Fruit fly (Drosophila melanogaster) whole organism, embryonic: ENCODE results near the gene MtnE.

Experiments
- Abd-B ChIP-seq: fragments of 200-800 bp; sonication (Bioruptor generic); optimal IDR thresholded peaks from 2 replicates; lab custom pipeline; 2018; ENCODE audit warnings: missing biosample characterization, mild to moderate bottlenecking, missing genetic modification characterization, moderate library complexity
- Asciz ChIP-seq: fragments of 200-800 bp; sonication (Bioruptor generic); optimal IDR thresholded peaks from 2 replicates; lab custom pipeline; 2017; ENCODE audit warnings: missing biosample characterization, mild to moderate bottlenecking, missing genetic modification characterization, missing genetic modification reagents
- Bdp1 ChIP-seq: fragments of 200-800 bp; sonication (Bioruptor generic); optimal IDR thresholded peaks from 3 replicates; lab custom pipeline; 2016; ENCODE audit warnings: missing biosample characterization, missing genetic modification characterization
- Blimp-1 ChIP-seq: fragments of 200-800 bp; sonication (Bioruptor generic); optimal IDR thresholded peaks from 3 replicates; lab custom pipeline; 2018; ENCODE audit warnings: missing biosample characterization, missing genetic modification characterization, mild to moderate bottlenecking, moderate library complexity, missing genetic modification reagents
- CG10321 ChIP-seq: fragments of 200-800 bp; sonication (Bioruptor generic); IDR thresholded peaks from 2 replicates; pipeline ENCODE4 v1.3.6; 2022; ENCODE audit warnings: missing biosample characterization, missing genetic modification characterization
- CG10366 ChIP-seq: fragments of 200-800 bp; sonication (Bioruptor generic); IDR thresholded peaks from 2 replicates; pipeline ENCODE4 v1.3.6; 2022; ENCODE audit warnings: missing biosample characterization, missing genetic modification characterization
- CG10431 ChIP-seq: fragments of 200-800 bp; sonication (Bioruptor generic); optimal IDR thresholded peaks from 3 replicates; lab custom pipeline; 2018; ENCODE audit warnings: missing biosample characterization, mild to moderate bottlenecking, missing genetic modification characterization
- CG14667 ChIP-seq: fragments of 200-800 bp; sonication (Bioruptor generic); IDR thresholded peaks from 2 replicates; pipeline ENCODE4 v1.3.6; 2022; ENCODE audit warnings: missing biosample characterization, missing genetic modification characterization
- CG14860 ChIP-seq: fragments of 200-800 bp; sonication (Bioruptor generic); IDR thresholded peaks from 3 replicates; pipeline ENCODE4 v1.3.6; 2022; ENCODE audit warnings: missing biosample characterization, missing genetic modification characterization; ENCODE audit not compliant: partially characterized antibody
- CG2129 ChIP-seq: fragments of 200-800 bp; sonication (Bioruptor generic); IDR thresholded peaks from 2 replicates; pipeline ENCODE4 v1.3.6; 2022; ENCODE audit warnings: missing biosample characterization, missing genetic modification characterization; ENCODE audit not compliant: partially characterized antibody
- CG30020 ChIP-seq: fragments of 200-800 bp; optimal IDR thresholded peaks from 2 replicates; lab custom pipeline; 2019; ENCODE audit warnings: missing biosample characterization, mild to moderate bottlenecking, missing genetic modification characterization, moderate library complexity
- CG3281 ChIP-seq: fragments of 200-800 bp; sonication (Bioruptor generic); optimal IDR thresholded peaks from 3 replicates; lab custom pipeline; 2017; ENCODE audit warnings: missing biosample characterization, mild to moderate bottlenecking, missing genetic modification characterization
- CG34422 ChIP-seq: fragments of 200-800 bp; sonication (Bioruptor generic); IDR thresholded peaks from 3 replicates; pipeline ENCODE4 v1.3.6; 2022; ENCODE audit warnings: missing biosample characterization, missing genetic modification characterization
- CG4282 ChIP-seq: fragments of 200-800 bp; sonication (Bioruptor generic); optimal IDR thresholded peaks from 2 replicates; lab custom pipeline; 2016; ENCODE audit warnings: missing biosample characterization, missing genetic modification characterization
- CG7928 ChIP-seq: fragments of 200-800 bp; sonication (Bioruptor generic); optimal IDR thresholded peaks from 2 replicates; lab custom pipeline; 2017; ENCODE audit warnings: missing biosample characterization, mild to moderate bottlenecking, missing genetic modification characterization
- CG8290 ChIP-seq, 3 experiments: fragments of 200-800 bp; sonication (Bioruptor generic); optimal IDR thresholded peaks; 2 replicates each; lab custom pipeline; 2016 to 2019; ENCODE audit warnings: missing biosample characterization in 3 of 3, missing genetic modification characterization in 3 of 3, mild to moderate bottlenecking in 2 of 3, moderate library complexity in 1 of 3
- CG8944 ChIP-seq: fragments of 200-800 bp; sonication (Bioruptor generic); optimal IDR thresholded peaks from 3 replicates; lab custom pipeline; 2016; ENCODE audit warnings: missing biosample characterization, missing genetic modification characterization
- CrebB ChIP-seq: fragments of 200-800 bp; sonication (Bioruptor generic); optimal IDR thresholded peaks from 3 replicates; lab custom pipeline; 2018; ENCODE audit warnings: missing biosample characterization, mild to moderate bottlenecking, missing genetic modification characterization
- Deaf1 ChIP-seq: fragments of 200-800 bp; optimal IDR thresholded peaks from 3 replicates; lab custom pipeline; 2019; ENCODE audit warnings: missing biosample characterization, mild to moderate bottlenecking, missing genetic modification characterization, moderate library complexity
- Ets97D ChIP-seq: fragments of 200-800 bp; sonication (Bioruptor generic); optimal IDR thresholded peaks from 3 replicates; lab custom pipeline; 2016; ENCODE audit warnings: missing biosample characterization, missing genetic modification characterization
- Fer3 ChIP-seq: fragments of 200-800 bp; sonication (Bioruptor generic); optimal IDR thresholded peaks from 2 replicates; lab custom pipeline; 2018; ENCODE audit warnings: missing biosample characterization, mild to moderate bottlenecking, missing genetic modification characterization, moderate library complexity
- Gug ChIP-seq: fragments of 200-800 bp; sonication (Bioruptor generic); IDR thresholded peaks from 4 replicates; pipeline ENCODE4 v1.3.6; 2022; ENCODE audit warnings: missing biosample characterization, missing genetic modification characterization
- HLHmδ ChIP-seq: fragments of 200-800 bp; sonication (Bioruptor generic); optimal IDR thresholded peaks from 2 replicates; lab custom pipeline; 2018; ENCODE audit warnings: missing biosample characterization, mild to moderate bottlenecking, missing genetic modification characterization, moderate library complexity
- Hand ChIP-seq: fragments of 200-800 bp; sonication (Bioruptor generic); optimal IDR thresholded peaks from 2 replicates; lab custom pipeline; 2017; ENCODE audit warnings: mild to moderate bottlenecking, missing biosample characterization, missing genetic modification reagents, missing genetic modification characterization
- Kr ChIP-seq: fragments of 200-800 bp; sonication (Bioruptor generic); optimal IDR thresholded peaks from 2 replicates; lab custom pipeline; 2017; ENCODE audit warnings: missing biosample characterization, mild to moderate bottlenecking, missing genetic modification characterization
- Mrtf ChIP-seq: fragments of 200-800 bp; sonication (Bioruptor generic); IDR thresholded peaks from 3 replicates; pipeline ENCODE4 v1.3.6; 2022; ENCODE audit warnings: missing biosample characterization, missing genetic modification characterization
- Nf-YB ChIP-seq: fragments of 200-800 bp; sonication (Bioruptor generic); optimal IDR thresholded peaks from 3 replicates; lab custom pipeline; 2019; ENCODE audit warnings: missing biosample characterization, mild to moderate bottlenecking, missing genetic modification characterization, moderate library complexity
- Oli ChIP-seq: fragments of 200-800 bp; sonication (Bioruptor generic); optimal IDR thresholded peaks from 2 replicates; lab custom pipeline; 2018; ENCODE audit warnings: missing biosample characterization, mild to moderate bottlenecking, missing genetic modification characterization, moderate library complexity
- Ptx1 ChIP-seq: fragments of 200-800 bp; sonication (Bioruptor generic); IDR thresholded peaks from 2 replicates; pipeline ENCODE4 v1.3.6; 2022; ENCODE audit warnings: missing biosample characterization, missing genetic modification characterization
- Six4 ChIP-seq: fragments of 200-800 bp; sonication (Bioruptor generic); optimal IDR thresholded peaks from 2 replicates; lab custom pipeline; 2016; ENCODE audit warnings: missing biosample characterization, missing genetic modification characterization
- Tbp ChIP-seq: fragments of >200 bp; optimal IDR thresholded peaks from 2 replicates; lab custom pipeline; 2018; ENCODE audit warnings: missing biosample characterization, missing genetic modification characterization
- YL-1 ChIP-seq: fragments of 200-800 bp; sonication (Bioruptor generic); optimal IDR thresholded peaks from 3 replicates; lab custom pipeline; 2017; ENCODE audit warnings: missing biosample characterization, mild to moderate bottlenecking, missing genetic modification characterization
- amos ChIP-seq: fragments of 200-800 bp; sonication (Bioruptor generic); IDR thresholded peaks from 2 replicates; pipeline ENCODE4 v1.3.6; 2022; ENCODE audit warnings: missing biosample characterization, missing genetic modification characterization; ENCODE audit not compliant: partially characterized antibody
- bsh ChIP-seq, 2 experiments: fragments of 200-800 bp; sonication (Bioruptor generic); optimal IDR thresholded peaks; 2 replicates each; lab custom pipeline; 2017 to 2018; ENCODE audit warnings: mild to moderate bottlenecking in 2 of 2, missing biosample characterization in 2 of 2, missing genetic modification characterization in 2 of 2, moderate library complexity in 1 of 2
- btn ChIP-seq: fragments of 200-800 bp; sonication (Bioruptor generic); optimal IDR thresholded peaks from 2 replicates; lab custom pipeline; 2016; ENCODE audit warnings: missing biosample characterization, missing genetic modification characterization
- corto ChIP-seq: fragments of 200-800 bp; sonication (Bioruptor generic); optimal IDR thresholded peaks from 2 replicates; lab custom pipeline; 2016; ENCODE audit warnings: missing biosample characterization, mild to moderate bottlenecking, missing genetic modification characterization, moderate library complexity
- gcm ChIP-seq: fragments of 200-800 bp; sonication (Bioruptor generic); optimal IDR thresholded peaks from 2 replicates; lab custom pipeline; 2019; ENCODE audit warnings: missing biosample characterization, mild to moderate bottlenecking, missing genetic modification characterization, moderate library complexity
- gem ChIP-seq: fragments of 200-800 bp; sonication (Bioruptor generic); optimal IDR thresholded peaks from 2 replicates; lab custom pipeline; 2019; ENCODE audit warnings: missing biosample characterization, mild to moderate bottlenecking, missing genetic modification characterization, moderate library complexity
- knrl ChIP-seq: fragments of 200-800 bp; sonication (Bioruptor generic); IDR thresholded peaks from 3 replicates; pipeline ENCODE4 v1.3.6; 2022; ENCODE audit warnings: missing biosample characterization, missing genetic modification characterization; ENCODE audit not compliant: partially characterized antibody
- oc ChIP-seq: fragments of 200-800 bp; sonication (Bioruptor generic); optimal IDR thresholded peaks from 2 replicates; lab custom pipeline; 2018; ENCODE audit warnings: missing biosample characterization, mild to moderate bottlenecking, missing genetic modification characterization, moderate library complexity
- onecut ChIP-seq: fragments of 200-800 bp; sonication (Bioruptor generic); IDR thresholded peaks from 2 replicates; pipeline ENCODE4 v1.3.6; 2022; ENCODE audit warnings: missing biosample characterization, missing genetic modification characterization
- p53 ChIP-seq: fragments of 200-800 bp; sonication (Bioruptor generic); optimal IDR thresholded peaks from 2 replicates; lab custom pipeline; 2016; ENCODE audit warnings: missing biosample characterization, missing genetic modification characterization
- pum ChIP-seq: fragments of 200-800 bp; sonication (Bioruptor generic); optimal IDR thresholded peaks from 2 replicates; lab custom pipeline; 2016; ENCODE audit warnings: missing biosample characterization, missing genetic modification characterization
- rib ChIP-seq: fragments of 200-800 bp; sonication (Bioruptor generic); IDR thresholded peaks from 2 replicates; pipeline ENCODE4 v1.3.6; 2022; ENCODE audit warnings: missing biosample characterization, missing genetic modification characterization
- sd ChIP-seq: fragments of 200-800 bp; sonication (Bioruptor generic); optimal IDR thresholded peaks from 3 replicates; lab custom pipeline; 2018; ENCODE audit warnings: missing biosample characterization, mild to moderate bottlenecking, missing genetic modification characterization, moderate library complexity
- sisA ChIP-seq: fragments of 200-800 bp; sonication (Bioruptor generic); IDR thresholded peaks from 2 replicates; pipeline ENCODE4 v1.3.6; 2022; ENCODE audit warnings: missing biosample characterization, missing genetic modification characterization
- tll ChIP-seq, 2 experiments: fragments of 200-800 bp in 1 of 2; fragments of >200 bp in 1 of 2; sonication (Bioruptor generic) in 1 of 2; optimal IDR thresholded peaks; 2 replicates each; lab custom pipeline; 2017 to 2019; ENCODE audit warnings: missing biosample characterization in 2 of 2, missing genetic modification characterization in 2 of 2, mild to moderate bottlenecking in 1 of 2, moderate library complexity in 1 of 2

The MtnE gene

dm6 chr3R:20550632-20551486 is 16.4 kb upstream of the MtnE start (continued):
- TF ChIP-seq CG14860 (GFP tag; lab: Robert Waterston, UW) (peak; percentile 92), CG10321 (no peak; the same call in 1 of the 2 replicates), CG2129 (GFP tag; lab: Robert Waterston, UW) (peak; percentile 80), corto (GFP tag; lab: Kevin White, UChicago) (peak; percentile 56), gcm (GFP tag; lab: Kevin White, UChicago) (peak; percentile 81), btn (GFP tag; lab: Kevin White, UChicago) (peak; percentile 49), Blimp-1 (GFP tag; lab: Kevin White, UChicago) (peak; percentile 54), Nf-YB (GFP tag; lab: Kevin White, UChicago) (peak; percentile 65), gem (tag; lab: Kevin White, UChicago) (peak; percentile 57), Tbp (GFP tag; lab: Kevin White, UChicago) (no peak), CG10431 (GFP tag; lab: Kevin White, UChicago) (peak; percentile 88), Mrtf (GFP tag; lab: Robert Waterston, UW) (no peak), CG10366 (no peak), rib (GFP tag; lab: Robert Waterston, UW) (peak; percentile 62), CrebB (tag; lab: Kevin White, UChicago) (peak; percentile 91), amos (GFP tag; lab: Robert Waterston, UW) (peak; percentile 99), CG3281 (peak; percentile 75), YL-1 (GFP tag; lab: Kevin White, UChicago) (peak; percentile 92), knrl (GFP tag; lab: Robert Waterston, UW) (peak; percentile 95), bsh (GFP tag; optimal IDR thresholded peaks at IDR 0.05; lab: Kevin White, UChicago) (peak; percentile 57 to 75), p53 (GFP tag; lab: Kevin White, UChicago) (no peak), CG7928 (GFP tag; lab: Kevin White, UChicago) (peak; percentile 49), Deaf1 (peak; percentile 46), Gug (GFP tag; lab: Robert Waterston, UW) (peak; percentile 23; the same call in 1 of the 4 replicates), tll (GFP tag; optimal IDR thresholded peaks at IDR 0.05; lab: Kevin White, UChicago) (peak in 1 of 2 experiments; percentile 88), Abd-B (GFP tag; lab: Kevin White, UChicago) (no peak), Six4 (GFP tag; lab: Kevin White, UChicago) (peak; percentile 65), HLHmδ (GFP tag; lab: Kevin White, UChicago) (peak; percentile 99), sd (tag; lab: Kevin White, UChicago) (peak; percentile 49), Hand (GFP tag; lab: Kevin White, UChicago) (peak; percentile 51), onecut (peak; percentile 79), pum (no peak), Ets97D (GFP tag; lab: Kevin White, UChicago) (no peak), Bdp1 (GFP tag; lab: Kevin White, UChicago) (peak; percentile 19), CG4282 (GFP tag; lab: Kevin White, UChicago) (peak; percentile 6), Fer3 (tag; lab: Kevin White, UChicago) (peak; percentile 63), sisA (no peak), Oli (tag; lab: Kevin White, UChicago) (no peak), CG8290 (GFP tag; optimal IDR thresholded peaks at IDR 0.05; lab: Kevin White, UChicago) (no peak), CG8290 (tag; optimal IDR thresholded peaks at IDR 0.05; lab: Kevin White, UChicago) (peak; percentile 92 to 96), Kr (GFP tag; lab: Kevin White, UChicago) (peak; percentile 96), CG8944 (GFP tag; lab: Kevin White, UChicago) (peak; percentile 2), Ptx1 (GFP tag; lab: Robert Waterston, UW) (no peak), CG30020 (tag; lab: Kevin White, UChicago) (no peak), CG14667 (GFP tag; lab: Robert Waterston, UW) (no peak), CG34422 (GFP tag; lab: Robert Waterston, UW) (peak; percentile 52; the same call in 1 of the 3 replicates), oc (tag; lab: Kevin White, UChicago) (peak; percentile 63), Asciz (GFP tag; lab: Kevin White, UChicago) (peak; percentile 93)
